Worm (Caenorhabditis elegans) whole organism, mixed stage, embryonic: ENCODE measurements around the gene pigw-1.

Experiments
- M03D4.4 ChIP-seq: sonication (generic microtip); optimal IDR thresholded peaks from 2 replicates; lab custom pipeline; 2017; ENCODE audit warnings: mild to moderate bottlenecking, missing genetic modification characterization, missing compliant biosample characterization
- ces-1 ChIP-seq: fragments of 150-350 bp; optimal IDR thresholded peaks from 2 replicates; lab custom pipeline; 2014; ENCODE audit warnings: missing biosample characterization, missing genetic modification reagents, missing genetic modification characterization
- mep-1 ChIP-seq: fragments of 150-350 bp; optimal IDR thresholded peaks from 2 replicates; lab custom pipeline; 2017; ENCODE audit warnings: missing biosample characterization, missing genetic modification reagents, missing genetic modification characterization, inconsistent platforms
- nhr-28 ChIP-seq: fragments of 150-350 bp; optimal IDR thresholded peaks from 2 replicates; lab custom pipeline; 2014; ENCODE audit warnings: missing biosample characterization, missing genetic modification characterization
- nhr-76 ChIP-seq: sonication (generic microtip); optimal IDR thresholded peaks from 2 replicates; lab custom pipeline; 2017; ENCODE audit warnings: missing biosample characterization, missing genetic modification characterization
- snpc-4 ChIP-seq: fragments of 150-350 bp; optimal IDR thresholded peaks from 2 replicates; lab custom pipeline; 2014; ENCODE audit warnings: missing biosample characterization, missing genetic modification characterization
- unc-39 ChIP-seq: fragments of 150-350 bp; optimal IDR thresholded peaks from 2 replicates; lab custom pipeline; 2014; ENCODE audit warnings: missing biosample characterization, missing genetic modification characterization
- unc-62 ChIP-seq: fragments of 150-350 bp; optimal IDR thresholded peaks from 2 replicates; lab custom pipeline; 2014; ENCODE audit warnings: missing biosample characterization, missing genetic modification reagents, missing genetic modification characterization

ce11 chrII:2862557-2863035, 22.1 kb downstream of the pigw-1 start:
- TF ChIP-seq unc-39 (no peak), M03D4.4 (tag; lab: Kevin White, UChicago) (no peak), mep-1 (no peak), ces-1 (GFP tag; lab: Kevin White, UChicago) (no peak), nhr-76 (tag; lab: Kevin White, UChicago) (no peak), unc-62 (GFP tag; lab: Kevin White, UChicago) (no peak), nhr-28 (tag; lab: Kevin White, UChicago) (no peak), snpc-4 (tag; lab: Kevin White, UChicago) (no peak)
